Worm (Caenorhabditis elegans) whole organism, young adult: ENCODE results near the gene nep-1.

Experiments used
- B0336.3 ChIP-seq: fragments of 200-800 bp; sonication (Bioruptor generic); IDR thresholded peaks from 2 replicates; pipeline ENCODE4 v1.3.6; 2022; ENCODE audit warnings: missing genetic modification characterization, missing compliant biosample characterization
- C17E4.6 ChIP-seq: fragments of 200-800 bp; sonication (Bioruptor generic); IDR thresholded peaks from 2 replicates; pipeline ENCODE4 v1.3.6; 2022; ENCODE audit warnings: missing genetic modification reagents, missing genetic modification characterization, missing compliant biosample characterization
- F37B4.10 ChIP-seq: fragments of 200-800 bp; sonication (Bioruptor generic); IDR thresholded peaks from 2 replicates; pipeline ENCODE4 v1.3.6; 2022; ENCODE audit warnings: missing genetic modification characterization, missing compliant biosample characterization
- Y53F4B.3 ChIP-seq: fragments of 200-800 bp; sonication (Bioruptor generic); IDR thresholded peaks from 2 replicates; pipeline ENCODE4 v1.3.6; 2022; ENCODE audit warnings: missing genetic modification reagents, missing genetic modification characterization, missing compliant biosample characterization
- ama-1 ChIP-seq, 3 experiments: fragments of 150-350 bp in 1 of 3; sonication (generic microtip) in 2 of 3; optimal IDR thresholded peaks; 2 replicates each; lab custom pipeline; 2014 to 2018; ENCODE audit warnings: missing biosample characterization in 2 of 3, missing genetic modification characterization in 2 of 3, missing genetic modification reagents in 2 of 3
- dpl-1 ChIP-seq: fragments of 150-350 bp; optimal IDR thresholded peaks from 2 replicates; lab custom pipeline; 2014; ENCODE audit warnings: missing biosample characterization, missing genetic modification reagents, missing genetic modification characterization
- egrh-3 ChIP-seq: fragments of 200-800 bp; sonication (Bioruptor generic); IDR thresholded peaks from 2 replicates; pipeline ENCODE4 v1.3.6; 2022; ENCODE audit warnings: missing genetic modification reagents, missing genetic modification characterization, missing compliant biosample characterization
- ets-4 ChIP-seq: fragments of 200-800 bp; sonication (Bioruptor generic); optimal IDR thresholded peaks from 2 replicates; lab custom pipeline; 2018; ENCODE audit warnings: mild to moderate bottlenecking, missing genetic modification characterization, missing compliant biosample characterization
- hmg-1.2 ChIP-seq: fragments of 200-800 bp; sonication (Bioruptor generic); IDR thresholded peaks from 2 replicates; pipeline ENCODE4 v1.3.6; 2022; ENCODE audit warnings: missing genetic modification reagents, missing genetic modification characterization, missing compliant biosample characterization
- let-607 ChIP-seq, 2 experiments: fragments of 200-800 bp in 1 of 2; sonication (Bioruptor generic) in 1 of 2; sonication (generic microtip) in 1 of 2; optimal IDR thresholded peaks; 2 replicates each; lab custom pipeline; 2016 to 2018; ENCODE audit warnings: mild to moderate bottlenecking in 2 of 2, missing compliant biosample characterization in 2 of 2, missing genetic modification characterization in 2 of 2, moderate library complexity in 2 of 2, missing genotype in 1 of 2
- mcd-1 ChIP-seq: fragments of 200-800 bp; sonication (Bioruptor generic); IDR thresholded peaks from 2 replicates; pipeline ENCODE4 v1.3.6; 2022; ENCODE audit warnings: missing genetic modification reagents, missing genetic modification characterization, missing compliant biosample characterization
- sdz-38 ChIP-seq: sonication (generic microtip); optimal IDR thresholded peaks from 2 replicates; lab custom pipeline; 2016; ENCODE audit warnings: missing genotype, missing genetic modification characterization, missing compliant biosample characterization
- unc-130 ChIP-seq: sonication (generic microtip); optimal IDR thresholded peaks from 2 replicates; lab custom pipeline; 2016; ENCODE audit warnings: missing genetic modification reagents, missing genetic modification characterization, missing compliant biosample characterization
- ztf-18 ChIP-seq: sonication (generic microtip); optimal IDR thresholded peaks from 2 replicates; lab custom pipeline; 2016; ENCODE audit warnings: missing genotype, mild to moderate bottlenecking, missing genetic modification characterization, missing compliant biosample characterization

DNA sequence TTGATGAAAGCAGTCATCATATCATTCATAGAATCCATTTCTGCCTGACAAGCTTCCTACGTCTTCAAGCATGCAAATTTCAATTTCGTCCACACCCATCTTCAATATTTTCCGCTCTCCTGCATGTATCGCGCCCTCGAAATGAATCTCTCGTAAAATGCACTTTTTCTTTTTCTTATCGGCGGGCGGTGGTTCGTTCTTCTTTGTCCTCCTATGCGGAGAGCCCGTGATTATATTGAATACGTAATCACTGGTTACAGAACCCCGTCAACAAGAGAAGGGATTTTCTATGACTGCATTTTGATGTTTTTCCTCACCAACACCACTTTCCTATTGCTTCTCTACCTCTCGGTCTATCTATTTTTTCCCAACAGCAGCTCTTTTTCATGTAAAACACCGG lies 20.4 kb downstream of the nep-1 start:
- TF ChIP-seq ztf-18 (tag; lab: Kevin White, UChicago) (no peak), mcd-1 (GFP tag; lab: Robert Waterston, UW) (no peak), C17E4.6 (GFP tag; lab: Robert Waterston, UW) (no peak), dpl-1 (GFP tag; lab: Kevin White, UChicago) (no peak), sdz-38 (tag; lab: Kevin White, UChicago) (no peak), ets-4 (GFP tag; lab: Kevin White, UChicago) (no peak), hmg-1.2 (GFP tag; lab: Robert Waterston, UW) (no peak; the same call in 1 of the 2 replicates), Y53F4B.3 (GFP tag; lab: Robert Waterston, UW) (no peak), let-607 (tag; optimal IDR thresholded peaks at IDR 0.05; lab: Kevin White, UChicago) (no peak), B0336.3 (GFP tag; lab: Robert Waterston, UW) (no peak), unc-130 (GFP tag; lab: Kevin White, UChicago) (no peak), egrh-3 (GFP tag; lab: Robert Waterston, UW) (no peak), ama-1 (optimal IDR thresholded peaks at IDR 0.05; lab: Kevin White, UChicago) (peak; percentile 47), ama-1 (GFP tag; optimal IDR thresholded peaks at IDR 0.05; lab: Kevin White, UChicago) (no peak), F37B4.10 (GFP tag; lab: Robert Waterston, UW) (no peak)
